Worm (Caenorhabditis elegans) whole organism, early embryonic: Measurements from ENCODE around the gene srv-13.

Experiments used
- ama-1 ChIP-seq: fragments of 150-350 bp; optimal IDR thresholded peaks from 2 replicates; lab custom pipeline; 2014
- ceh-36 ChIP-seq: sonication (generic microtip); optimal IDR thresholded peaks from 2 replicates; lab custom pipeline; 2016; ENCODE audit warnings: missing genetic modification characterization, inconsistent platforms, missing compliant biosample characterization
- ets-7 ChIP-seq: sonication (generic microtip); optimal IDR thresholded peaks from 2 replicates; lab custom pipeline; 2016; ENCODE audit warnings: missing genotype, missing genetic modification characterization, missing compliant biosample characterization
- tbx-37 ChIP-seq: fragments of 200-800 bp; sonication (Bioruptor generic); conservative IDR thresholded peaks from 2 replicates; pipeline ENCODE4 v1.3.6; 2022; ENCODE audit warnings: missing genetic modification reagents, missing genetic modification characterization, missing compliant biosample characterization

- TF ChIP-seq ama-1 (lab: Kevin White, UChicago) (no peak), tbx-37 (no peak), ceh-36 (no peak), ets-7 (tag; lab: Kevin White, UChicago) (no peak)
These were observed 16.4 kb upstream of the srv-13 start for ce11 chrIV:6388550-6388949.
